Worm (Caenorhabditis elegans) whole organism, late embryonic: Measurements from ENCODE around the gene C25D7.15.

ENCODE experiments used
- C08G9.2 ChIP-seq: sonication (generic microtip); optimal IDR thresholded peaks from 2 replicates; lab custom pipeline; 2016; ENCODE audit warnings: mild to moderate bottlenecking, missing genetic modification characterization, moderate library complexity, missing compliant biosample characterization
- C38D4.7 ChIP-seq: fragments of 200-800 bp; sonication (Bioruptor generic); optimal IDR thresholded peaks from 2 replicates; lab custom pipeline; 2018; ENCODE audit warnings: mild to moderate bottlenecking, missing genetic modification characterization, moderate library complexity, missing compliant biosample characterization
- K02D7.2 ChIP-seq: sonication (generic microtip); optimal IDR thresholded peaks from 2 replicates; lab custom pipeline; 2017; ENCODE audit warnings: mild to moderate bottlenecking, missing genetic modification characterization, missing compliant biosample characterization
- T23F11.4 ChIP-seq: fragments of 200-800 bp; sonication (Bioruptor generic); optimal IDR thresholded peaks from 2 replicates; lab custom pipeline; 2018; ENCODE audit warnings: mild to moderate bottlenecking, missing genetic modification characterization, missing compliant biosample characterization
- Y22D7AL.16 ChIP-seq: sonication (generic microtip); optimal IDR thresholded peaks from 2 replicates; lab custom pipeline; 2016; ENCODE audit warnings: missing genetic modification characterization, missing compliant biosample characterization
- ama-1 ChIP-seq: fragments of 150-350 bp; optimal IDR thresholded peaks from 2 replicates; lab custom pipeline; 2014
- ceh-18 ChIP-seq: sonication (generic microtip); optimal IDR thresholded peaks from 2 replicates; lab custom pipeline; 2016; ENCODE audit warnings: missing genetic modification characterization, missing compliant biosample characterization
- ceh-2 ChIP-seq: sonication (generic microtip); optimal IDR thresholded peaks from 2 replicates; lab custom pipeline; 2016; ENCODE audit warnings: missing genotype, missing genetic modification characterization, missing compliant biosample characterization
- ceh-24 ChIP-seq: sonication (generic microtip); optimal IDR thresholded peaks from 2 replicates; lab custom pipeline; 2016; ENCODE audit warnings: mild to moderate bottlenecking, missing genetic modification characterization, missing compliant biosample characterization
- ceh-31 ChIP-seq: sonication (generic microtip); optimal IDR thresholded peaks from 2 replicates; lab custom pipeline; 2016; ENCODE audit warnings: missing genetic modification characterization, missing compliant biosample characterization
- ceh-45 ChIP-seq: fragments of 200-800 bp; sonication (Bioruptor generic); IDR thresholded peaks from 2 replicates; pipeline ENCODE4 v1.3.6; 2022; ENCODE audit warnings: missing genetic modification reagents, missing genetic modification characterization, missing compliant biosample characterization
- ceh-48 ChIP-seq: sonication (generic microtip); optimal IDR thresholded peaks from 2 replicates; lab custom pipeline; 2016; ENCODE audit warnings: missing genetic modification characterization, inconsistent platforms, missing compliant biosample characterization
- ceh-6 ChIP-seq: fragments of 200-800 bp; sonication (Bioruptor generic); optimal IDR thresholded peaks from 2 replicates; lab custom pipeline; 2018; ENCODE audit warnings: mild to moderate bottlenecking, missing genetic modification characterization, missing compliant biosample characterization
- ceh-9 ChIP-seq: sonication (generic microtip); optimal IDR thresholded peaks from 2 replicates; lab custom pipeline; 2016; ENCODE audit warnings: mild to moderate bottlenecking, missing genetic modification characterization, inconsistent platforms, missing compliant biosample characterization
- dve-1 ChIP-seq: sonication (generic microtip); optimal IDR thresholded peaks from 2 replicates; lab custom pipeline; 2017; ENCODE audit warnings: antibody characterized with exemption, mild to moderate bottlenecking, missing genetic modification characterization, missing compliant biosample characterization
- elt-4 ChIP-seq: sonication (generic microtip); optimal IDR thresholded peaks from 2 replicates; lab custom pipeline; 2016; ENCODE audit warnings: missing genetic modification characterization, missing compliant biosample characterization
- ets-4 ChIP-seq: sonication (generic microtip); optimal IDR thresholded peaks from 2 replicates; lab custom pipeline; 2016; ENCODE audit warnings: missing genetic modification characterization, missing compliant biosample characterization
- fax-1 ChIP-seq: sonication (generic microtip); optimal IDR thresholded peaks from 2 replicates; lab custom pipeline; 2016; ENCODE audit warnings: missing genotype, missing genetic modification characterization, missing compliant biosample characterization
- gmeb-2 ChIP-seq: sonication (generic microtip); optimal IDR thresholded peaks from 2 replicates; lab custom pipeline; 2016; ENCODE audit warnings: missing genetic modification characterization, inconsistent platforms, missing compliant biosample characterization
- hlh-13 ChIP-seq: fragments of 200-800 bp; sonication (Bioruptor generic); optimal IDR thresholded peaks from 2 replicates; lab custom pipeline; 2018; ENCODE audit warnings: mild to moderate bottlenecking, missing genetic modification characterization, missing compliant biosample characterization
- hlh-15 ChIP-seq: sonication (generic microtip); optimal IDR thresholded peaks from 2 replicates; lab custom pipeline; 2016; ENCODE audit warnings: missing genetic modification characterization, missing compliant biosample characterization
- hlh-6 ChIP-seq: sonication (generic microtip); optimal IDR thresholded peaks from 2 replicates; lab custom pipeline; 2016; ENCODE audit warnings: missing genotype, missing genetic modification characterization, missing compliant biosample characterization
- hlh-8 ChIP-seq: sonication (generic microtip); optimal IDR thresholded peaks from 2 replicates; lab custom pipeline; 2016; ENCODE audit warnings: missing genotype, missing genetic modification characterization, missing compliant biosample characterization
- madf-2 ChIP-seq: sonication (generic microtip); optimal IDR thresholded peaks from 2 replicates; lab custom pipeline; 2017; ENCODE audit warnings: missing genetic modification characterization, missing compliant biosample characterization
- nfya-1 ChIP-seq: sonication (generic microtip); optimal IDR thresholded peaks from 2 replicates; lab custom pipeline; 2017; ENCODE audit warnings: missing genetic modification characterization, mild to moderate bottlenecking, missing compliant biosample characterization, antibody characterized with exemption, moderate library complexity
- nhr-11 ChIP-seq: fragments of 150-350 bp; optimal IDR thresholded peaks from 2 replicates; lab custom pipeline; 2014; ENCODE audit warnings: missing biosample characterization, missing genetic modification characterization
- npax-4 ChIP-seq: sonication (generic microtip); optimal IDR thresholded peaks from 2 replicates; lab custom pipeline; 2016; ENCODE audit warnings: missing genetic modification characterization, missing compliant biosample characterization
- pag-3 ChIP-seq: sonication (generic microtip); optimal IDR thresholded peaks from 2 replicates; lab custom pipeline; 2016; ENCODE audit warnings: missing compliant biosample characterization, missing genetic modification characterization, borderline replicate concordance
- pat-9 ChIP-seq: fragments of 200-800 bp; sonication (Bioruptor generic); optimal IDR thresholded peaks from 2 replicates; lab custom pipeline; 2018; ENCODE audit warnings: mild to moderate bottlenecking, missing genetic modification characterization, moderate library complexity, missing compliant biosample characterization
- pha-4 ChIP-seq: fragments of 150-350 bp; optimal IDR thresholded peaks from 2 replicates; lab custom pipeline; 2018; ENCODE audit warnings: missing biosample characterization, missing genetic modification reagents, missing genetic modification characterization
- pqm-1 ChIP-seq: sonication (generic microtip); optimal IDR thresholded peaks from 2 replicates; lab custom pipeline; 2016; ENCODE audit warnings: missing genetic modification characterization, missing compliant biosample characterization
- pros-1 ChIP-seq: fragments of 150-350 bp; optimal IDR thresholded peaks from 2 replicates; lab custom pipeline; 2014; ENCODE audit warnings: missing biosample characterization, missing genetic modification reagents, missing genetic modification characterization
- ref-2 ChIP-seq: sonication (generic microtip); optimal IDR thresholded peaks from 2 replicates; lab custom pipeline; 2016; ENCODE audit warnings: missing genetic modification characterization, missing compliant biosample characterization
- sox-2 ChIP-seq: fragments of 200-800 bp; sonication (Bioruptor generic); IDR thresholded peaks from 2 replicates; pipeline ENCODE4 v1.3.6; 2022; ENCODE audit warnings: missing genetic modification reagents, missing genetic modification characterization, missing compliant biosample characterization
- sox-4 ChIP-seq: sonication (generic microtip); optimal IDR thresholded peaks from 2 replicates; lab custom pipeline; 2017; ENCODE audit warnings: mild to moderate bottlenecking, missing genetic modification characterization, inconsistent platforms, missing compliant biosample characterization
- unc-42 ChIP-seq: sonication (generic microtip); optimal IDR thresholded peaks from 2 replicates; lab custom pipeline; 2016; ENCODE audit warnings: missing genotype, missing genetic modification characterization, missing compliant biosample characterization

C25D7.15 gene

ce11 chrV:15013328-15013727 lies 46.3 kb upstream of the C25D7.15 start:
- TF ChIP-seq nhr-11 (tag; lab: Kevin White, UChicago) (no peak), T23F11.4 (GFP tag; lab: Kevin White, UChicago) (no peak), pqm-1 (tag; lab: Kevin White, UChicago) (no peak), ceh-31 (tag; lab: Kevin White, UChicago) (no peak), Y22D7AL.16 (tag; lab: Kevin White, UChicago) (no peak), ceh-45 (GFP tag; lab: Robert Waterston, UW) (no peak), gmeb-2 (tag; lab: Kevin White, UChicago) (no peak), pat-9 (no peak), ceh-18 (no peak), ceh-2 (tag; lab: Kevin White, UChicago) (no peak), C08G9.2 (tag; lab: Kevin White, UChicago) (no peak), dve-1 (tag; lab: Kevin White, UChicago) (no peak), sox-2 (no peak), pag-3 (no peak), ceh-48 (tag; lab: Kevin White, UChicago) (no peak), madf-2 (no peak), ets-4 (no peak), pha-4 (tag; lab: Kevin White, UChicago) (no peak), ceh-6 (GFP tag; lab: Kevin White, UChicago) (no peak)

DNA sequence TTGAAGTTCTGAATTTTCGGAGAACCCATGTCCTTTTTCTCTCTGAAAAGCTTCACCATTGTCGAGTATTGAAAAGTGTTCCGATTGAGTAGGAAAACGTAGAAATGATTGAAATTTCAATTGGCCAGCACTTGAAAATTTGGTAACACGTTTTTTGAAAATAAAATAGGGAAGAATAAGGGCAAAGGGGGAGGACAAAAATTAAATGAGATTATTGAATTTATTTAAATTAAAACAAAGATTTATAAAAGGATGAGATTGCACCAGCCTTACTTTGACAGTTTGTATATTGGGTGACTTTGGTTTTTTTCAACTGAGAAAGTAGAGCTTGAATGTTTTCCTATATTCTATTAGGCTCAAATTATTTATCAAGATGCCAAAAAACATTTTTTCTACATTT lies 45.4 kb upstream of the C25D7.15 start, which contains the start of gene obr-2:
TSS of gene obr-2 (minus strand) at position 101 of the 400 bp plus-strand sequence.
- TF ChIP-seq pag-3 (no peak), nfya-1 (tag; lab: Kevin White, UChicago) (no peak), ceh-31 (tag; lab: Kevin White, UChicago) (no peak), elt-4 (no peak), ama-1 (lab: Kevin White, UChicago) (no peak), ceh-18 (no peak), hlh-15 (no peak), pha-4 (tag; lab: Kevin White, UChicago) (no peak), K02D7.2 (no peak)

- TF ChIP-seq ceh-31 (tag; lab: Kevin White, UChicago) (no peak), nfya-1 (tag; lab: Kevin White, UChicago) (peak; percentile 13), unc-42 (tag; lab: Kevin White, UChicago) (no peak)
These were observed 43.8 kb upstream of the C25D7.15 start for ce11 chrV:15015799-15016198.

DNA sequence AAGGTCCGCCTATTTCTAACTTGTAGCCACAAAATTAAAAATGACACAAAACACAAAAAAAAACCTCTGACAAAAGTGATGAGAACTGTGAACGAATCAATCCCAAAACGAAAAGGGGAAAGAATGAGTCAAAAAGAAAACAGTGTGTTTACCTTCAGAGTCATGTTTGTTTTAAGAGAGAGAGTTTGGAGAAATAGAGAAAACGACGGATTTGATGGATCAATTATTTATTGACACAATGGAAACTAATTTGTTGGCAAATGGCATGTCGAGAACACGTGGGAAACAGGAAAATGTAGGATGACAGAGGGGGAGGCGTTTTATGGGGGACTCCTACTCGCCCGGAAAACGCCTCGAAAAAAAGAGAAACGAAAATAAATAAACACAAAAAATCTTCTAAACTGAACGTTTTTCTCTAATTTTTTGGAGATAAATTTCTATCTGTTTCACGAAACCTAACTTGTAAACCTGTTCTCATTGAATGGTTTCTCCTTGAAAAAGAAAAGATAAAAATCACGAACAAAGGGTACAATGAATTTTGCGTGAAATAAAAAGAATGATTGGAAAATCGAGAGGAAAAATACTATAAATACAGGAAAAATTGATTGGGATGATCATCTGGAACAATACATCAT lies 42.7 kb upstream of the C25D7.15 start:
- TF ChIP-seq hlh-8 (tag; lab: Kevin White, UChicago): no peak
- TF ChIP-seq ref-2: no peak
- TF ChIP-seq C38D4.7: no peak
- no peak for TF ChIP-seq hlh-13 (GFP tag; lab: Kevin White, UChicago)
- no peak for TF ChIP-seq ceh-9 (tag; lab: Kevin White, UChicago)
- no peak for TF ChIP-seq elt-4
- no peak for TF ChIP-seq npax-4
- TF ChIP-seq hlh-6 (tag; lab: Kevin White, UChicago): no peak
- no peak for TF ChIP-seq fax-1 (tag; lab: Kevin White, UChicago)
- TF ChIP-seq sox-4 (tag; lab: Kevin White, UChicago): no peak
- TF ChIP-seq ceh-24 (tag; lab: Kevin White, UChicago): no peak
- no peak for TF ChIP-seq pros-1 (tag; lab: Kevin White, UChicago)

ce11 chrV:15020229-15020628 lies 39.4 kb upstream of the C25D7.15 start, which contains the start of gene F14H8.2:
Gene F14H8.2 (minus strand): TSS chrV:15020329.
- TF ChIP-seq sox-4 (tag; lab: Kevin White, UChicago) (no peak), K02D7.2 (no peak)
